Fruit fly (Drosophila melanogaster): ENCODE results near the gene CG7778.

Gene CG7778

dm6 chr2L:8305409-8305808 is 41.0 kb upstream of the CG7778 start, which contains the start of gene CG7840 (continued):
- peak; percentile 67; the same call in 2 of the 3 replicates for TF ChIP-seq vnd (GFP tag; IDR thresholded peaks at IDR 0.05; ENCODE audit: partially characterized antibody)
- no peak for TF ChIP-seq gcm2 (GFP tag; optimal IDR thresholded peaks at IDR 0.05)
- TF ChIP-seq CG11456 (GFP tag; IDR thresholded peaks at IDR 0.05): no peak
- peak; percentile 91 for TF ChIP-seq Dll (GFP tag; IDR thresholded peaks at IDR 0.05; ENCODE audit: partially characterized antibody)
- no peak for TF ChIP-seq insv (GFP tag; optimal IDR thresholded peaks at IDR 0.05)
- TF ChIP-seq CG30020 (tag; optimal IDR thresholded peaks at IDR 0.05): no peak
- no peak for TF ChIP-seq slp2 (GFP tag; optimal IDR thresholded peaks at IDR 0.05)
- no peak for TF ChIP-seq CG11085 (GFP tag; IDR thresholded peaks at IDR 0.05)
- TF ChIP-seq vvl (GFP tag; IDR thresholded peaks at IDR 0.05): peak; percentile 45
- no peak for TF ChIP-seq CG15073 (GFP tag; optimal IDR thresholded peaks at IDR 0.05)
- no peak for TF ChIP-seq CG1602 (GFP tag; optimal IDR thresholded peaks at IDR 0.05)
- no peak for TF ChIP-seq abd-A (tag; optimal IDR thresholded peaks at IDR 0.05)
- TF ChIP-seq slou (GFP tag; optimal IDR thresholded peaks at IDR 0.05): no peak
- no peak for TF ChIP-seq Atf3 (GFP tag; optimal IDR thresholded peaks at IDR 0.05)
- TF ChIP-seq CG15514 (GFP tag; optimal IDR thresholded peaks at IDR 0.05): peak; percentile 54
- no peak for TF ChIP-seq CG10543 (GFP tag; optimal IDR thresholded peaks at IDR 0.05)
- no peak for TF ChIP-seq CG6854 (GFP tag; optimal IDR thresholded peaks at IDR 0.05)
- TF ChIP-seq CG5245 (GFP tag; optimal IDR thresholded peaks at IDR 0.05): no peak
- TF ChIP-seq fd3F (GFP tag; optimal IDR thresholded peaks at IDR 0.05): no peak
- TF ChIP-seq CG30431 (GFP tag; optimal IDR thresholded peaks at IDR 0.05): no peak
- TF ChIP-seq zf30C (GFP tag; optimal IDR thresholded peaks at IDR 0.05): no peak
- no peak for TF ChIP-seq CG7786 (GFP tag; optimal IDR thresholded peaks at IDR 0.05)
- TF ChIP-seq MESR4 (GFP tag; optimal IDR thresholded peaks at IDR 0.05): peak; percentile 57
- TF ChIP-seq Nf-YA (GFP tag; IDR thresholded peaks at IDR 0.05): no peak
- no peak for TF ChIP-seq CG6254 (GFP tag; optimal IDR thresholded peaks at IDR 0.05)
- TF ChIP-seq row (GFP tag; IDR thresholded peaks at IDR 0.05): no peak
- no peak for TF ChIP-seq run (tag; optimal IDR thresholded peaks at IDR 0.05)
- TF ChIP-seq CG33213 (GFP tag; optimal IDR thresholded peaks at IDR 0.05): no peak
- no peak for TF ChIP-seq CG7987 (GFP tag; optimal IDR thresholded peaks at IDR 0.05)
- no peak for TF ChIP-seq nom (GFP tag; optimal IDR thresholded peaks at IDR 0.05)
- no peak for TF ChIP-seq CG6683 (GFP tag; optimal IDR thresholded peaks at IDR 0.05)
- no peak for TF ChIP-seq Ptx1 (GFP tag; IDR thresholded peaks at IDR 0.05)
- TF ChIP-seq CG8478 (optimal IDR thresholded peaks at IDR 0.05): no peak
- TF ChIP-seq tna (GFP tag; IDR thresholded peaks at IDR 0.05; ENCODE audit: partially characterized antibody): peak; percentile 78
- no peak for TF ChIP-seq NFAT (GFP tag; IDR thresholded peaks at IDR 0.05)
- TF ChIP-seq Sry-δ (GFP tag; optimal IDR thresholded peaks at IDR 0.05): peak; percentile 83
- TF ChIP-seq CG10274 (GFP tag; optimal IDR thresholded peaks at IDR 0.05): no peak
- peak; percentile 78 for TF ChIP-seq mld (GFP tag; IDR thresholded peaks at IDR 0.05; ENCODE audit: partially characterized antibody)
- TF ChIP-seq phol (tag; optimal IDR thresholded peaks at IDR 0.05): no peak
- TF ChIP-seq CG12236 (GFP tag; optimal IDR thresholded peaks at IDR 0.05): no peak
- TF ChIP-seq az2 (GFP tag; optimal IDR thresholded peaks at IDR 0.05): no peak
- no peak for TF ChIP-seq CG31224 (GFP tag; IDR thresholded peaks at IDR 0.05)
- no peak for TF ChIP-seq wor (GFP tag; IDR thresholded peaks at IDR 0.05)
- TF ChIP-seq hb (GFP tag; IDR thresholded peaks at IDR 0.05; ENCODE audit: partially characterized antibody): peak; percentile 54; the same call in 2 of the 3 replicates
- TF ChIP-seq ash1 (GFP tag; optimal IDR thresholded peaks at IDR 0.05): no peak
- peak; percentile 88 for TF ChIP-seq amos (GFP tag; IDR thresholded peaks at IDR 0.05; ENCODE audit: partially characterized antibody)
- peak; percentile 89 for TF ChIP-seq Dref (GFP tag; IDR thresholded peaks at IDR 0.05)
- TF ChIP-seq CG7372 (GFP tag; IDR thresholded peaks at IDR 0.05): no peak
- no peak for TF ChIP-seq CG3163 (GFP tag; optimal IDR thresholded peaks at IDR 0.05)
- TF ChIP-seq bbx (GFP tag; IDR thresholded peaks at IDR 0.05; ENCODE audit: partially characterized antibody): peak; percentile 91
- peak; percentile 85 for TF ChIP-seq knrl (GFP tag; IDR thresholded peaks at IDR 0.05; ENCODE audit: partially characterized antibody)
- no peak for TF ChIP-seq so (GFP tag; IDR thresholded peaks at IDR 0.05)

All from whole organism, embryonic.